Worm (Caenorhabditis elegans) whole organism, young adult: ENCODE data around the gene ZC477.3.

Experiments
- B0019.2 ChIP-seq: fragments of 200-800 bp; sonication (Bioruptor generic); conservative IDR thresholded peaks from 2 replicates; pipeline ENCODE4 v1.3.6; 2022; ENCODE audit warnings: missing genetic modification reagents, missing genetic modification characterization, missing compliant biosample characterization
- B0035.1 ChIP-seq: sonication (generic microtip); optimal IDR thresholded peaks from 2 replicates; lab custom pipeline; 2016; ENCODE audit warnings: missing genetic modification characterization, mild to moderate bottlenecking, missing compliant biosample characterization, missing genotype, missing genetic modification reagents
- F57C9.4 ChIP-seq: sonication (generic microtip); optimal IDR thresholded peaks from 2 replicates; lab custom pipeline; 2017; ENCODE audit warnings: mild to moderate bottlenecking, missing genetic modification characterization, missing compliant biosample characterization
- T26A5.8 ChIP-seq: sonication (generic microtip); optimal IDR thresholded peaks from 2 replicates; lab custom pipeline; 2016; ENCODE audit warnings: missing genetic modification characterization, missing compliant biosample characterization
- Y53F4B.3 ChIP-seq: fragments of 200-800 bp; sonication (Bioruptor generic); IDR thresholded peaks from 2 replicates; pipeline ENCODE4 v1.3.6; 2022; ENCODE audit warnings: missing genetic modification reagents, missing genetic modification characterization, missing compliant biosample characterization
- Y67H2A.10 ChIP-seq: fragments of 200-800 bp; sonication (Bioruptor generic); conservative IDR thresholded peaks from 2 replicates; pipeline ENCODE4 v1.3.6; 2022; ENCODE audit warnings: missing genetic modification reagents, missing genetic modification characterization, missing compliant biosample characterization
- aptf-2 ChIP-seq: fragments of 200-800 bp; sonication (Bioruptor generic); conservative IDR thresholded peaks from 2 replicates; pipeline ENCODE4 v1.3.6; 2022; ENCODE audit warnings: missing genetic modification reagents, missing genetic modification characterization, missing compliant biosample characterization
- atf-7 ChIP-seq: sonication (generic microtip); optimal IDR thresholded peaks from 2 replicates; lab custom pipeline; 2017; ENCODE audit warnings: mild to moderate bottlenecking, missing genetic modification characterization, missing compliant biosample characterization
- attf-6 ChIP-seq: fragments of 200-800 bp; sonication (Bioruptor generic); IDR thresholded peaks from 2 replicates; pipeline ENCODE4 v1.3.6; 2022; ENCODE audit warnings: missing genetic modification reagents, missing genetic modification characterization, missing compliant biosample characterization
- ccch-3 ChIP-seq: fragments of 200-800 bp; sonication (Bioruptor generic); optimal IDR thresholded peaks from 2 replicates; lab custom pipeline; 2018; ENCODE audit warnings: mild to moderate bottlenecking, missing genetic modification characterization, missing compliant biosample characterization
- ceh-27 ChIP-seq: fragments of 200-800 bp; sonication (Bioruptor generic); optimal IDR thresholded peaks from 2 replicates; lab custom pipeline; 2018; ENCODE audit warnings: mild to moderate bottlenecking, missing genetic modification characterization, moderate library complexity, missing compliant biosample characterization
- ceh-58 ChIP-seq: fragments of 200-800 bp; sonication (Bioruptor generic); IDR thresholded peaks from 2 replicates; pipeline ENCODE4 v1.3.6; 2022; ENCODE audit warnings: missing genetic modification characterization, missing compliant biosample characterization
- dpff-1 ChIP-seq: sonication (generic microtip); optimal IDR thresholded peaks from 2 replicates; lab custom pipeline; 2017; ENCODE audit warnings: mild to moderate bottlenecking, missing genetic modification characterization, missing compliant biosample characterization
- egl-18 ChIP-seq: fragments of 200-800 bp; sonication (Bioruptor generic); IDR thresholded peaks from 2 replicates; pipeline ENCODE4 v1.3.6; 2022; ENCODE audit warnings: missing genetic modification reagents, missing genetic modification characterization, missing compliant biosample characterization
- egrh-3 ChIP-seq: fragments of 200-800 bp; sonication (Bioruptor generic); IDR thresholded peaks from 2 replicates; pipeline ENCODE4 v1.3.6; 2022; ENCODE audit warnings: missing genetic modification reagents, missing genetic modification characterization, missing compliant biosample characterization
- fkh-3 ChIP-seq: sonication (generic microtip); optimal IDR thresholded peaks from 2 replicates; lab custom pipeline; 2016; ENCODE audit warnings: mild to moderate bottlenecking, missing genetic modification characterization, missing compliant biosample characterization
- hmg-1.2 ChIP-seq: fragments of 200-800 bp; sonication (Bioruptor generic); IDR thresholded peaks from 2 replicates; pipeline ENCODE4 v1.3.6; 2022; ENCODE audit warnings: missing genetic modification reagents, missing genetic modification characterization, missing compliant biosample characterization
- hrde-1 ChIP-seq: sonication (generic microtip); optimal IDR thresholded peaks from 2 replicates; lab custom pipeline; 2016; ENCODE audit warnings: missing genetic modification characterization, mild to moderate bottlenecking, missing compliant biosample characterization, moderate library complexity, missing genotype, missing genetic modification reagents, borderline replicate concordance
- lag-1 ChIP-seq: fragments of 200-800 bp; sonication (Bioruptor generic); IDR thresholded peaks from 2 replicates; pipeline ENCODE4 v1.3.6; 2022; ENCODE audit warnings: missing genetic modification reagents, missing genetic modification characterization, missing compliant biosample characterization
- let-526 ChIP-seq: fragments of 200-800 bp; sonication (Bioruptor generic); IDR thresholded peaks from 2 replicates; pipeline ENCODE4 v1.3.6; 2022; ENCODE audit warnings: missing genetic modification reagents, missing genetic modification characterization, missing compliant biosample characterization
- lir-1 ChIP-seq: fragments of 200-800 bp; sonication (Bioruptor generic); conservative IDR thresholded peaks from 2 replicates; pipeline ENCODE4 v1.3.6; 2022; ENCODE audit warnings: missing genetic modification reagents, missing genetic modification characterization, missing compliant biosample characterization
- mcd-1 ChIP-seq: fragments of 200-800 bp; sonication (Bioruptor generic); IDR thresholded peaks from 2 replicates; pipeline ENCODE4 v1.3.6; 2022; ENCODE audit warnings: missing genetic modification reagents, missing genetic modification characterization, missing compliant biosample characterization
- nfya-1 ChIP-seq: sonication (generic microtip); optimal IDR thresholded peaks from 2 replicates; lab custom pipeline; 2017; ENCODE audit warnings: antibody characterized with exemption, missing compliant biosample characterization, missing genetic modification characterization, borderline replicate concordance; ENCODE audit not compliant: insufficient read depth
- nhr-179 ChIP-seq: sonication (generic microtip); optimal IDR thresholded peaks from 2 replicates; lab custom pipeline; 2016; ENCODE audit warnings: mild to moderate bottlenecking, missing genetic modification characterization, missing compliant biosample characterization
- pha-4 ChIP-seq: fragments of 150-350 bp; sonication (generic microtip); optimal IDR thresholded peaks from 2 replicates; lab custom pipeline; 2014; ENCODE audit warnings: missing biosample characterization, missing genetic modification reagents, missing genetic modification characterization
- sea-2 ChIP-seq: fragments of 200-800 bp; sonication (Bioruptor generic); IDR thresholded peaks from 2 replicates; pipeline ENCODE4 v1.3.6; 2022; ENCODE audit warnings: missing genetic modification characterization, missing compliant biosample characterization
- snpc-3.4 ChIP-seq: sonication (generic microtip); optimal IDR thresholded peaks from 2 replicates; lab custom pipeline; 2017; ENCODE audit warnings: missing genetic modification characterization, mild to moderate bottlenecking, missing compliant biosample characterization, antibody characterized with exemption, moderate library complexity, missing genotype, missing genetic modification reagents
- snpc-4 ChIP-seq, 5 experiments: fragments of 150-350 bp in 1 of 5; sonication (generic microtip) in 4 of 5; optimal IDR thresholded peaks; 2 replicates each; lab custom pipeline; 2014 to 2018; ENCODE audit warnings: missing genetic modification characterization in 5 of 5, missing biosample characterization in 3 of 5, antibody characterized with exemption in 2 of 5, mild to moderate bottlenecking in 2 of 5, missing compliant biosample characterization in 2 of 5, missing genotype in 2 of 5, moderate library complexity in 2 of 5, missing genetic modification reagents in 1 of 5
- somi-1 ChIP-seq: fragments of 200-800 bp; sonication (Bioruptor generic); optimal IDR thresholded peaks from 2 replicates; lab custom pipeline; 2018; ENCODE audit warnings: mild to moderate bottlenecking, missing genetic modification characterization, missing compliant biosample characterization
- unc-62 ChIP-seq: fragments of 150-350 bp; optimal IDR thresholded peaks from 2 replicates; lab custom pipeline; 2014; ENCODE audit warnings: missing biosample characterization, missing genetic modification reagents, missing genetic modification characterization
- ztf-28 ChIP-seq: fragments of 200-800 bp; sonication (Bioruptor generic); IDR thresholded peaks from 2 replicates; pipeline ENCODE4 v1.3.6; 2022; ENCODE audit warnings: missing genetic modification reagents, missing genetic modification characterization, missing compliant biosample characterization

Gene ZC477.3

DNA sequence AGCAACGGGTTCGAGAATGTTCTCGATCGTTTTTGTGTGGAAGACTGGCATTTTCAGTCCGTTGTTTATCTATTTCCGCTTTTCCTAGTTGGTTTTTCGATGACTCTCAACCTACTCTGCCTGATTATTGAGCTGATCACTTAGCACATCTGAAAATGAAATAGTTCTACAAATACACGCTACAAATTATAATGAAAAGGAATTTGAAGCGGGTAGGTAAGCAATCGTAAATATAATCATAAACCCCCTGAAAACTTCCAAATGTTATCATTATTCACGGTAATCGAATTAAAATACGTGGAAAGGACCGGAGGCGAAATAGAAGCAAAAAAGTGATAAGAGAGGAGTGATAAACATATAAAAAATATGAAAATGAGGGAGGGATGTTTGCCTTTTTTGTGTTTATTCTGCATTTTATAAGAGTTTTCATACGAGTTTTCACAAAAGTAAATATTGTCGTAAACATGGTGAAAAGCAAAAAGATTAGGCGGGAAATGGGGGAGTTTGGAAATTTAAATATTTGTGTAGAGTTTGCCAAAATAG, 9.0 kb upstream of the ZC477.3 start, which contains the start of gene deb-1:
TSS of gene deb-1 (minus strand) at position 51 of the 543 bp plus-strand sequence.
- no peak for TF ChIP-seq nhr-179 (tag; lab: Kevin White, UChicago)
- TF ChIP-seq snpc-3.4 (tag; lab: Kevin White, UChicago), result no peak
- no peak for TF ChIP-seq Y67H2A.10 (GFP tag; lab: Robert Waterston, UW)
- TF ChIP-seq egl-18 (GFP tag; lab: Robert Waterston, UW), result no peak
- TF ChIP-seq mcd-1 (GFP tag; lab: Robert Waterston, UW), result no peak
- no peak for TF ChIP-seq Y53F4B.3 (GFP tag; lab: Robert Waterston, UW)
- no peak for TF ChIP-seq dpff-1
- TF ChIP-seq snpc-4 (GFP tag; optimal IDR thresholded peaks at IDR 0.05; lab: Kevin White, UChicago), result no peak
- TF ChIP-seq snpc-4 (tag; optimal IDR thresholded peaks at IDR 0.05; lab: Kevin White, UChicago), result no peak
- no peak for TF ChIP-seq let-526 (GFP tag; lab: Robert Waterston, UW)
- TF ChIP-seq ceh-27 (GFP tag; lab: Kevin White, UChicago), result no peak
- no peak for TF ChIP-seq F57C9.4
- no peak for TF ChIP-seq B0019.2 (GFP tag; lab: Robert Waterston, UW)
- TF ChIP-seq pha-4, result no peak
- no peak for TF ChIP-seq somi-1 (GFP tag; lab: Kevin White, UChicago)
- no peak for TF ChIP-seq T26A5.8 (tag; lab: Kevin White, UChicago)
- TF ChIP-seq nfya-1 (tag; lab: Kevin White, UChicago), result no peak
- TF ChIP-seq lir-1 (GFP tag; lab: Robert Waterston, UW), result no peak
- no peak for TF ChIP-seq ztf-28
- TF ChIP-seq aptf-2 (GFP tag; lab: Robert Waterston, UW), result no peak
- TF ChIP-seq atf-7 (tag; lab: Kevin White, UChicago), result no peak

DNA sequence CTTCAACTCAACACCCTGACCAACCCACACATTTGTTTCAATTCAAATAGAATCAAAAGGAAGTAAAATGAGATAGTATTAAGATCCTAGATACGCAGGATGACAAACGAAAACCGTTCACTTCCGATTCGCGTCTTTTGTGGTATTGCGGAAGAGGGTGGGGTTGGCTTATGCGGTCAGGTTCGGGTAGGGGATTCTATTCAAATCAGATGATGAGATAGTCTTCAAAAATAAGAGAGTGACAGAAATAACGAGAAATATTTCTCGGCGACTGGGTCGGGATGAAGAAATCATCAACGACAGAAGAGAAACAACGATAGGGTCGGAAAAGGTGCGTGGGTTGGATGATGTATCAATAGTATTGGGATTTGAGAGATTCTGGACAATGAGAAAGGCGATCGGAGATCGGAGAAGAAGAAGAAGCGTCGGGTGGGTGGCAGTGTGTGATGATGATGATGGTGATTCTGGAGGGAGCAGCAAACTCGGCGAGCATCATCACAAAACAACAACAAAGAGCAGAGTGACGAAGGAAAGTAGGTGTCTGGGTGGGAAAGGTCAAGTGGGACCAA, 7.8 kb upstream of the ZC477.3 start:
- TF ChIP-seq hmg-1.2 (GFP tag; lab: Robert Waterston, UW) (peak; percentile 18; the same call in 1 of the 2 replicates), ccch-3 (no peak)
- TF ChIP-seq, all 124 proteins: peak for 1

- TF ChIP-seq attf-6 (GFP tag; lab: Robert Waterston, UW), result no peak
- no peak for TF ChIP-seq atf-7 (tag; lab: Kevin White, UChicago)
- no peak for TF ChIP-seq egrh-3 (GFP tag; lab: Robert Waterston, UW)
- no peak for TF ChIP-seq unc-62 (GFP tag; lab: Kevin White, UChicago)
- no peak for TF ChIP-seq fkh-3 (tag; lab: Kevin White, UChicago)
Observed at ce11 chrIV:7096097-7096496, 7.2 kb upstream of the ZC477.3 start.

DNA sequence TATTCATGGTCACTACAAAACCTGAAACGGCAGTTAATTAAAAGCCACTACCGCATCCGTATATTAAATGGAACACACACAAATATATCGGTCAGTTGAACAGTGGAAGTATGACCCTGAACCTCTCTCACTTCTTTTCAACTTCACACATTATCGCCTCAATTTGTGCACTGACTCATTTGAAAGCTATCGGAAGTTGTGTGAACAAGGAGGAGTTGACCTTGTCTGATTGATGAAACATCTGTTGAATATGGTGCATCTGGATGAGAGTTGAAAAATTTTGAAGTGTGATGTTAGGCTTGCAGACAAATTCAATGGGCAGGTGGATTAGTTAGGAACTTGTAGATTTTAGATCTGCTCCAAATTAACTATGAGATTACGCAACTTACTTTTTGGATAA, 5.8 kb upstream of the ZC477.3 start:
- TF ChIP-seq hrde-1 (tag; lab: Kevin White, UChicago) (no peak), egl-18 (GFP tag; lab: Robert Waterston, UW) (no peak), ceh-58 (GFP tag; lab: Robert Waterston, UW) (no peak)
- TF ChIP-seq, all 124 proteins: peak for 0

ce11 chrIV:7098509-7099065, 4.7 kb upstream of the ZC477.3 start, which contains the start of gene ZC477.4:
Gene ZC477.4 (minus strand): TSS chrIV:7098784.
- TF ChIP-seq egrh-3 (GFP tag; lab: Robert Waterston, UW) (0 out of 2 replicates have a peak, but pooled peaks have one; percentile 25), B0035.1 (no peak), sea-2 (GFP tag; lab: Robert Waterston, UW) (no peak), lag-1 (GFP tag; lab: Robert Waterston, UW) (0 out of 2 replicates have a peak, but pooled peaks have one; percentile 54), Y53F4B.3 (GFP tag; lab: Robert Waterston, UW) (no peak)
